Worm (Caenorhabditis elegans) whole organism, L3 larva: ENCODE data around the gene unc-93.

Experiments used
- ama-1 ChIP-seq: fragments of 150-350 bp; optimal IDR thresholded peaks from 2 replicates; lab custom pipeline; 2018
- ceh-16 ChIP-seq: sonication (generic microtip); optimal IDR thresholded peaks from 2 replicates; lab custom pipeline; 2017; ENCODE audit warnings: missing biosample characterization, missing genetic modification characterization
- ceh-82 ChIP-seq: fragments of 150-350 bp; optimal IDR thresholded peaks from 2 replicates; lab custom pipeline; 2014; ENCODE audit warnings: missing biosample characterization, missing genetic modification characterization
- elt-1 ChIP-seq: fragments of 150-350 bp; optimal IDR thresholded peaks from 2 replicates; lab custom pipeline; 2014; ENCODE audit warnings: missing biosample characterization, missing genetic modification characterization
- lin-15B ChIP-seq: fragments of 150-350 bp; optimal IDR thresholded peaks from 2 replicates; lab custom pipeline; 2014; ENCODE audit warnings: missing biosample characterization, missing genetic modification characterization
- lin-39 ChIP-seq: fragments of 150-350 bp; optimal IDR thresholded peaks from 2 replicates; lab custom pipeline; 2018; ENCODE audit warnings: missing biosample characterization, missing genetic modification reagents, missing genetic modification characterization
- mdl-1 ChIP-seq: fragments of 150-350 bp; optimal IDR thresholded peaks from 2 replicates; lab custom pipeline; 2014; ENCODE audit warnings: missing biosample characterization, missing genetic modification characterization
- nhr-11 ChIP-seq: fragments of 150-350 bp; optimal IDR thresholded peaks from 2 replicates; lab custom pipeline; 2014; ENCODE audit warnings: missing biosample characterization, missing genetic modification characterization
- nhr-237 ChIP-seq: fragments of 150-350 bp; optimal IDR thresholded peaks from 2 replicates; lab custom pipeline; 2014; ENCODE audit warnings: missing biosample characterization, missing genetic modification characterization
- nhr-76 ChIP-seq: fragments of 150-350 bp; sonication (generic microtip); optimal IDR thresholded peaks from 5 replicates; lab custom pipeline; 2014; ENCODE audit warnings: missing biosample characterization, missing genetic modification characterization
- pha-4 ChIP-seq: fragments of 150-350 bp; optimal IDR thresholded peaks from 2 replicates; lab custom pipeline; 2014; ENCODE audit warnings: missing biosample characterization, missing genetic modification reagents, missing genetic modification characterization
- unc-62 ChIP-seq: fragments of 150-350 bp; sonication (generic microtip); optimal IDR thresholded peaks from 4 replicates; lab custom pipeline; 2014; ENCODE audit warnings: missing biosample characterization, missing genetic modification reagents, missing genetic modification characterization
- zag-1 ChIP-seq: fragments of 150-350 bp; optimal IDR thresholded peaks from 2 replicates; lab custom pipeline; 2014; ENCODE audit warnings: missing biosample characterization, missing genetic modification characterization
- ztf-11 ChIP-seq: fragments of 150-350 bp; optimal IDR thresholded peaks from 2 replicates; lab custom pipeline; 2014; ENCODE audit warnings: missing biosample characterization, missing genetic modification characterization

DNA sequence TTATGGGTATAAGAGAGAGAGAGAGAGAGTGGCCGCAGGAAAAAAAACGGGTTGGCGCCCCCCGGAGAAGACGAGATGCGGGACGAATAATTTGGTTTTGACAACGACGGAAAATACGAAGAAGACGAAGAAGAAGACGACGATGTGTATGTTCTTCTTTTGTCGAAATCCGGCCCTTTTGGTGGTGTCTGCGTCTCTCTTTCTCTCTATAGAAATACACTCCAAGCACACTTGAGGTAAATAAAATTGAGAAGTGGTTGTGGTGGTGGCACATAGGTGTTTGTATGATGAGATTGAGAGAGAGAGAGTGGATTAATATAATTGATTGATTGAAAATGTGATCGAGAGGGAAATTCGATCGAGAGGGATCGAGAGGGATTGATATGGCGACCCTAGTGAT, 28.7 kb downstream of the unc-93 start:
- TF ChIP-seq lin-15B (tag; lab: Kevin White, UChicago) (no peak), ceh-16 (tag; lab: Kevin White, UChicago) (no peak), zag-1 (tag; lab: Kevin White, UChicago) (no peak), unc-62 (GFP tag; lab: Kevin White, UChicago) (no peak), nhr-11 (tag; lab: Kevin White, UChicago) (no peak), elt-1 (tag; lab: Kevin White, UChicago) (no peak), nhr-237 (tag; lab: Kevin White, UChicago) (no peak), ztf-11 (tag; lab: Kevin White, UChicago) (no peak), pha-4 (peak; percentile 58), lin-39 (tag; lab: Kevin White, UChicago) (no peak), ama-1 (no peak), ceh-82 (no peak), mdl-1 (tag; lab: Kevin White, UChicago) (no peak), nhr-76 (tag; lab: Kevin White, UChicago) (no peak)
